Worm (Caenorhabditis elegans): ENCODE results near the gene clec-186.

DNA sequence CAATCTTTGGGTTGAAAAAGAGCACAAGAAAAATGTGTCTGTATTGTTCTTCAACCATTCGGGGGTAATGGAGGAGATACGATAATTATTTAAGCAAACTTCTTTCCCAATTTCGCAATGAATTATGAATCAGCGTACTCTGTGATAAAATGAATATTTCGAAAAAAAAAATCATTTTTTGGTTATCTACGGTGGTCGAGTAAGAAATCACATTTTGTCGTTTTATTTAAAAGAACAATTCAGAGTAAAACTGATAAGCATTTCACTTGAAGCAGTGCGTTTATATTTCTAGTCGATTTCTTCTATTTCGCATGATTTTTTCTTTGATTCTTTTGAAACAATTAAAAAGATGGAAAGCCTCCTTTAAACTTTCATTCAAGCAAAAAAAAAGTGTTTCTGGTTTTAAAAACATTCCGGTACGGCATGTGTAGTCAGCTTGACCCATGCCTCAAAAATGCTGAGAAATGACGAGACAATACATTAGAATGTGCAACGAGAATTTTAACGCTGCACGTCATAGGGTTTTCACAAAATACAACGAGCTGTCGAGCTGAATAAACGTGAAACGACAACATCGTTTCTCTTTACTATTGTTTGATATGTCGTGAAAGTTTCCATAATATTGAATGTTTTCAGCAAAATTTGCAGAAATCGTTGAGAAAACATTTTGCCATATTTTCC, 36.7 kb downstream of the clec-186 start, which contains the start of gene K08D8.2:
- TF ChIP-seq tab-1 (GFP tag; IDR thresholded peaks at IDR 0.05) (no peak), ztf-23 (GFP tag; IDR thresholded peaks at IDR 0.05) (no peak), ztf-29 (GFP tag; IDR thresholded peaks at IDR 0.05) (no peak), flt-1 (GFP tag; IDR thresholded peaks at IDR 0.05) (no peak), cog-1 (tag; optimal IDR thresholded peaks at IDR 0.05) (no peak)
